Fruit fly (Drosophila melanogaster): ENCODE results near the gene CG15333.
A peak's percentile ranks its signal among the peaks of the same experiment; 100 is the strongest.

CG15333 gene

dm6 chrX:8056597-8057228 lies 35.6 kb upstream of the CG15333 start:
- TF ChIP-seq fd96Ca (GFP tag; IDR thresholded peaks at IDR 0.05) (peak; percentile 54; the same call in 1 of the 3 replicates), gl (tag; optimal IDR thresholded peaks at IDR 0.05) (peak; percentile 36), CG12605 (GFP tag; IDR thresholded peaks at IDR 0.05) (peak; percentile 31; the same call in 1 of the 2 replicates), CG9948 (tag; optimal IDR thresholded peaks at IDR 0.05) (no peak), Ets98B (GFP tag; IDR thresholded peaks at IDR 0.05) (peak; percentile 46; the same call in 1 of the 2 replicates), Pif1B (GFP tag; optimal IDR thresholded peaks at IDR 0.05) (peak; percentile 51), CG34367 (tag; optimal IDR thresholded peaks at IDR 0.05) (no peak), CG17806 (tag; optimal IDR thresholded peaks at IDR 0.05) (no peak), D1 (tag; optimal IDR thresholded peaks at IDR 0.05) (no peak), CG13204 (GFP tag; optimal IDR thresholded peaks at IDR 0.05) (peak; percentile 18), EcR (GFP tag; optimal IDR thresholded peaks at IDR 0.05) (no peak), CG8301 (tag; optimal IDR thresholded peaks at IDR 0.05) (no peak), Pif1A (GFP tag; optimal IDR thresholded peaks at IDR 0.05) (no peak), CG8159 (tag; optimal IDR thresholded peaks at IDR 0.05) (no peak), CG32121 (GFP tag; IDR thresholded peaks at IDR 0.05) (peak; percentile 37; the same call in 1 of the 2 replicates), Snoo (tag; optimal IDR thresholded peaks at IDR 0.05) (peak; percentile 0), CG15710 (tag; optimal IDR thresholded peaks at IDR 0.05) (peak; percentile 19), CG14655 (GFP tag; optimal IDR thresholded peaks at IDR 0.05) (no peak), CG4496 (GFP tag; IDR thresholded peaks at IDR 0.05) (peak; percentile 76), rn (GFP tag; IDR thresholded peaks at IDR 0.05) (no peak), CG10348 (GFP tag; IDR thresholded peaks at IDR 0.05) (no peak)

dm6 chrX:8056084-8056483 lies 34.9 kb upstream of the CG15333 start:
- TF ChIP-seq fd96Ca (GFP tag; IDR thresholded peaks at IDR 0.05) (no peak), CG4496 (GFP tag; IDR thresholded peaks at IDR 0.05) (no peak), CG8159 (tag; optimal IDR thresholded peaks at IDR 0.05) (no peak), CG34367 (tag; optimal IDR thresholded peaks at IDR 0.05) (no peak), Snoo (tag; optimal IDR thresholded peaks at IDR 0.05) (no peak), CG9948 (tag; optimal IDR thresholded peaks at IDR 0.05) (no peak), CG13204 (GFP tag; optimal IDR thresholded peaks at IDR 0.05) (no peak), Pif1B (GFP tag; optimal IDR thresholded peaks at IDR 0.05) (no peak), CG32121 (GFP tag; IDR thresholded peaks at IDR 0.05) (no peak), CG10348 (GFP tag; IDR thresholded peaks at IDR 0.05) (no peak), CG15710 (tag; optimal IDR thresholded peaks at IDR 0.05) (no peak), Pif1A (GFP tag; optimal IDR thresholded peaks at IDR 0.05) (no peak)

dm6 chrX:8049292-8049691 lies 28.1 kb upstream of the CG15333 start:
- TF ChIP-seq CG9948 (tag; optimal IDR thresholded peaks at IDR 0.05) (no peak), Pif1A (GFP tag; optimal IDR thresholded peaks at IDR 0.05) (no peak), CG8159 (tag; optimal IDR thresholded peaks at IDR 0.05) (no peak), rn (GFP tag; IDR thresholded peaks at IDR 0.05) (no peak), fd96Ca (GFP tag; IDR thresholded peaks at IDR 0.05) (no peak), gl (tag; optimal IDR thresholded peaks at IDR 0.05) (no peak), CG4496 (GFP tag; IDR thresholded peaks at IDR 0.05) (no peak)

dm6 chrX:8046520-8046919 lies 25.4 kb upstream of the CG15333 start:
- TF ChIP-seq Ets98B (GFP tag; IDR thresholded peaks at IDR 0.05) (no peak), CG15710 (tag; optimal IDR thresholded peaks at IDR 0.05) (no peak), CG10348 (GFP tag; IDR thresholded peaks at IDR 0.05) (no peak), CG4496 (GFP tag; IDR thresholded peaks at IDR 0.05) (no peak), CG8159 (tag; optimal IDR thresholded peaks at IDR 0.05) (no peak), EcR (GFP tag; optimal IDR thresholded peaks at IDR 0.05) (no peak), CG32121 (GFP tag; IDR thresholded peaks at IDR 0.05) (no peak), Snoo (tag; optimal IDR thresholded peaks at IDR 0.05) (no peak), gl (tag; optimal IDR thresholded peaks at IDR 0.05) (no peak)

- TF ChIP-seq Pif1A (GFP tag; optimal IDR thresholded peaks at IDR 0.05), result no peak
- no peak for TF ChIP-seq fd96Ca (GFP tag; IDR thresholded peaks at IDR 0.05)
- TF ChIP-seq D1 (tag; optimal IDR thresholded peaks at IDR 0.05), result no peak
- no peak for TF ChIP-seq CG8159 (tag; optimal IDR thresholded peaks at IDR 0.05)
- no peak for TF ChIP-seq CG14655 (GFP tag; optimal IDR thresholded peaks at IDR 0.05)
- no peak for TF ChIP-seq CG32121 (GFP tag; IDR thresholded peaks at IDR 0.05)
- TF ChIP-seq CG34367 (tag; optimal IDR thresholded peaks at IDR 0.05), result no peak
- no peak for TF ChIP-seq rn (GFP tag; IDR thresholded peaks at IDR 0.05)
- TF ChIP-seq EcR (GFP tag; optimal IDR thresholded peaks at IDR 0.05), result no peak
- TF ChIP-seq Ets98B (GFP tag; IDR thresholded peaks at IDR 0.05), result no peak
- no peak for TF ChIP-seq CG8301 (tag; optimal IDR thresholded peaks at IDR 0.05)
- no peak for TF ChIP-seq CG9948 (tag; optimal IDR thresholded peaks at IDR 0.05)
These were observed 17.8 kb upstream of the CG15333 start for dm6 chrX:8038934-8039333.

dm6 chrX:8037334-8037733 lies 16.2 kb upstream of the CG15333 start, which contains the start of gene CG2233:
Gene CG2233, minus strand, starts transcription at chrX:8037517.
- 0 out of 3 replicates have a peak, but pooled peaks have one; percentile 24 for TF ChIP-seq CG4496 (GFP tag; IDR thresholded peaks at IDR 0.05)
- TF ChIP-seq CG12605 (GFP tag; IDR thresholded peaks at IDR 0.05), result no peak

Measured in whole organism, pupa.